In genomic region chr3L:14297482-14297881, dm6 we compare ENCODE assay signal across 1 fruit fly cellular context.
TF ChIP-seq lines count a peak whose summit lies in the region.

No protein-coding gene starts in this region.

TF ChIP-seq in whole organism, embryonic, 481 proteins besides CTCF, POLR2A, EP300 and RAD21 (continued from another document):
- peak; percentile 59; the same call in 1 of the 2 replicates for TF ChIP-seq Atf6 (GFP tag; IDR thresholded peaks at IDR 0.05; lab: Robert Waterston, UW)
- peak; percentile 25 for TF ChIP-seq CG31365 (tag; optimal IDR thresholded peaks at IDR 0.05; lab: Kevin White, UChicago)
- no peak for TF ChIP-seq usp (GFP tag; optimal IDR thresholded peaks at IDR 0.05; lab: Kevin White, UChicago)
- peak; percentile 47 to 66 for TF ChIP-seq dpn (GFP tag; optimal IDR thresholded peaks at IDR 0.05; lab: Kevin White, UChicago)
- TF ChIP-seq hb (GFP tag; IDR thresholded peaks at IDR 0.05; lab: Robert Waterston, UW; ENCODE audit: partially characterized antibody) = no peak
- TF ChIP-seq fd102C (GFP tag; optimal IDR thresholded peaks at IDR 0.05; lab: Kevin White, UChicago) = no peak
- no peak for TF ChIP-seq CG7928 (GFP tag; optimal IDR thresholded peaks at IDR 0.05; lab: Kevin White, UChicago)
- TF ChIP-seq CG11247 (GFP tag; IDR thresholded peaks at IDR 0.05; lab: Robert Waterston, UW) = no peak
- TF ChIP-seq pzg (GFP tag; optimal IDR thresholded peaks at IDR 0.05; lab: Kevin White, UChicago) = no peak
- TF ChIP-seq bbx (GFP tag; IDR thresholded peaks at IDR 0.05; lab: Robert Waterston, UW; ENCODE audit: partially characterized antibody) = no peak
- TF ChIP-seq Sox102F (GFP tag; optimal IDR thresholded peaks at IDR 0.05; lab: Kevin White, UChicago) = peak; percentile 70
- TF ChIP-seq slou (GFP tag; optimal IDR thresholded peaks at IDR 0.05; lab: Kevin White, UChicago) = no peak
- TF ChIP-seq otp (GFP tag; IDR thresholded peaks at IDR 0.05; lab: Robert Waterston, UW) = peak; percentile 73; the same call in 1 of the 3 replicates
- TF ChIP-seq CG17385 (GFP tag; optimal IDR thresholded peaks at IDR 0.05; lab: Kevin White, UChicago) = peak; percentile 47
- no peak for TF ChIP-seq CG5953 (GFP tag; IDR thresholded peaks at IDR 0.05; lab: Robert Waterston, UW)
- peak; percentile 92 for TF ChIP-seq Ets65A (GFP tag; lab: Kevin White, UChicago)
- TF ChIP-seq Usf (GFP tag; optimal IDR thresholded peaks at IDR 0.05; lab: Kevin White, UChicago) = no peak
- TF ChIP-seq sima (GFP tag; optimal IDR thresholded peaks at IDR 0.05; lab: Kevin White, UChicago) = no peak
- peak; percentile 63 for TF ChIP-seq ATbp (GFP tag; optimal IDR thresholded peaks at IDR 0.05; lab: Kevin White, UChicago)
- peak; percentile 36; the same call in 1 of the 3 replicates for TF ChIP-seq Aef1 (GFP tag; IDR thresholded peaks at IDR 0.05; lab: Robert Waterston, UW)
- peak; percentile 16 for TF ChIP-seq CG6654 (GFP tag; optimal IDR thresholded peaks at IDR 0.05; lab: Kevin White, UChicago)
- TF ChIP-seq Hmr (GFP tag; optimal IDR thresholded peaks at IDR 0.05; lab: Kevin White, UChicago) = peak; percentile 42
- peak; percentile 49 for TF ChIP-seq CG8290 (GFP tag; optimal IDR thresholded peaks at IDR 0.05; lab: Kevin White, UChicago)
- no peak for TF ChIP-seq CG8290 (tag; optimal IDR thresholded peaks at IDR 0.05; lab: Kevin White, UChicago)
- peak; percentile 43 for TF ChIP-seq CG30431 (GFP tag; optimal IDR thresholded peaks at IDR 0.05; lab: Kevin White, UChicago)
- peak; percentile 51 for TF ChIP-seq CG7271 (tag; optimal IDR thresholded peaks at IDR 0.05; lab: Kevin White, UChicago)
- TF ChIP-seq CG6689 (GFP tag; IDR thresholded peaks at IDR 0.05; lab: Robert Waterston, UW) = peak; percentile 69
- TF ChIP-seq wor (GFP tag; IDR thresholded peaks at IDR 0.05; lab: Robert Waterston, UW) = no peak
- TF ChIP-seq CG10267 (tag; optimal IDR thresholded peaks at IDR 0.05; lab: Kevin White, UChicago) = peak; percentile 80
- TF ChIP-seq shn (GFP tag; optimal IDR thresholded peaks at IDR 0.05; lab: Kevin White, UChicago) = no peak
- peak; percentile 43 for TF ChIP-seq CG13296 (GFP tag; optimal IDR thresholded peaks at IDR 0.05; lab: Kevin White, UChicago)
